Worm (Caenorhabditis elegans) whole organism, early embryonic: ENCODE results near the gene Y11D7A.10.

Source experiments
- aly-1 ChIP-seq: sonication (generic microtip); optimal IDR thresholded peaks from 2 replicates; lab custom pipeline; 2016; ENCODE audit warnings: missing genetic modification characterization, missing compliant biosample characterization
- tbx-37 ChIP-seq: fragments of 200-800 bp; sonication (Bioruptor generic); conservative IDR thresholded peaks from 2 replicates; pipeline ENCODE4 v1.3.6; 2022; ENCODE audit warnings: missing genetic modification reagents, missing genetic modification characterization, missing compliant biosample characterization

ce11 chrIV:9210841-9211240 is 48.7 kb downstream of the Y11D7A.10 start:
- no peak for TF ChIP-seq tbx-37
- TF ChIP-seq aly-1 (tag; lab: Kevin White, UChicago): no peak
